Fruit fly (Drosophila melanogaster): ENCODE results near the gene Krn.

The Krn gene

DNA sequence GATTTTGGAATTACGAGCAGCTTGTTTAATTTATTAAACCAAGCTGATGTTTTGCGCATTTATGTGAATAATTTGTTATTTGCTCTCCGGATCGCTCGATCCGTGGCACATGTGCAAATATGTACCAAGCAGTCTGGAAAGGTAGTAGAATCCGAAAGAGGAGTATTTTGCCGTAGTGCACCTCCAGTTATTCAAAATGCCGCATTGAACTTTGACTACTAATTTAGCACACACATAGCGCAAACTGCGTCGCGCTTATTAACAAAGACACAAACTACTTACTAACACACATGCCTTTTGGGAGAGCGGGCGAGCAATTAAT, 5.1 kb upstream of the Krn start (continued):
- TF ChIP-seq CG11696 (GFP tag; IDR thresholded peaks at IDR 0.05) (no peak), CG17612 (GFP tag; IDR thresholded peaks at IDR 0.05) (no peak), Six4 (GFP tag; optimal IDR thresholded peaks at IDR 0.05) (no peak), hbn (GFP tag; IDR thresholded peaks at IDR 0.05; ENCODE audit: partially characterized antibody) (no peak), CG11695 (GFP tag; IDR thresholded peaks at IDR 0.05) (0 out of 3 replicates have a peak, but pooled peaks have one; percentile 23), CG4282 (GFP tag; optimal IDR thresholded peaks at IDR 0.05) (no peak), CG7839 (tag; optimal IDR thresholded peaks at IDR 0.05) (no peak), CG9215 (GFP tag; IDR thresholded peaks at IDR 0.05) (no peak), HLH54F (GFP tag; optimal IDR thresholded peaks at IDR 0.05) (peak; percentile 15), CG1792 (GFP tag; optimal IDR thresholded peaks at IDR 0.05) (peak; percentile 33), onecut (GFP tag; IDR thresholded peaks at IDR 0.05) (no peak), CG15696 (tag; optimal IDR thresholded peaks at IDR 0.05) (no peak), ewg (GFP tag; optimal IDR thresholded peaks at IDR 0.05) (no peak), Doc3 (GFP tag; IDR thresholded peaks at IDR 0.05; ENCODE audit: partially characterized antibody) (no peak), fd64A (GFP tag; optimal IDR thresholded peaks at IDR 0.05) (no peak), klu (GFP tag; IDR thresholded peaks at IDR 0.05) (no peak), sr (GFP tag; IDR thresholded peaks at IDR 0.05) (no peak), CG10366 (GFP tag; IDR thresholded peaks at IDR 0.05) (no peak), gem (tag; optimal IDR thresholded peaks at IDR 0.05) (no peak), corto (GFP tag; optimal IDR thresholded peaks at IDR 0.05) (no peak), pb (GFP tag; optimal IDR thresholded peaks at IDR 0.05) (no peak), vfl (GFP tag; optimal IDR thresholded peaks at IDR 0.05) (no peak), CG12391 (tag; optimal IDR thresholded peaks at IDR 0.05) (no peak), gt (GFP tag; IDR thresholded peaks at IDR 0.05) (no peak), CG11085 (GFP tag; IDR thresholded peaks at IDR 0.05) (0 out of 2 replicates have a peak, but pooled peaks have one; percentile 6), H15 (GFP tag; IDR thresholded peaks at IDR 0.05) (no peak), CG3726 (GFP tag; IDR thresholded peaks at IDR 0.05) (no peak), dan (GFP tag; IDR thresholded peaks at IDR 0.05) (no peak), zen (tag; optimal IDR thresholded peaks at IDR 0.05) (no peak), oc (tag; optimal IDR thresholded peaks at IDR 0.05) (peak; percentile 9), CG8478 (optimal IDR thresholded peaks at IDR 0.05) (no peak), Neu2 (GFP tag; optimal IDR thresholded peaks at IDR 0.05; ENCODE audit: borderline replicate concordance) (no peak), lmd (GFP tag; IDR thresholded peaks at IDR 0.05) (no peak), pros (GFP tag; optimal IDR thresholded peaks at IDR 0.05) (no peak), CG1529 (GFP tag; optimal IDR thresholded peaks at IDR 0.05) (no peak), lov (optimal IDR thresholded peaks at IDR 0.05) (no peak), lov (GFP tag; IDR thresholded peaks at IDR 0.05) (no peak), CG13775 (GFP tag; optimal IDR thresholded peaks at IDR 0.05) (no peak), CG18011 (GFP tag; optimal IDR thresholded peaks at IDR 0.05) (no peak), CG9932 (GFP tag; IDR thresholded peaks at IDR 0.05) (peak; percentile 49), crp (GFP tag; optimal IDR thresholded peaks at IDR 0.05) (no peak), HmgD (GFP tag; optimal IDR thresholded peaks at IDR 0.05) (no peak), Dip2 (GFP tag; IDR thresholded peaks at IDR 0.05) (no peak), ham (GFP tag; IDR thresholded peaks at IDR 0.05) (no peak; the same call in 1 of the 2 replicates), danr (GFP tag; IDR thresholded peaks at IDR 0.05) (no peak), CG1647 (GFP tag; optimal IDR thresholded peaks at IDR 0.05) (peak; percentile 45), grn (GFP tag; optimal IDR thresholded peaks at IDR 0.05) (peak; percentile 1), stwl (tag; optimal IDR thresholded peaks at IDR 0.05) (no peak), Ssrp (tag; optimal IDR thresholded peaks at IDR 0.05) (no peak), NK7.1 (GFP tag; optimal IDR thresholded peaks at IDR 0.05) (no peak), CG12769 (tag; optimal IDR thresholded peaks at IDR 0.05) (peak; percentile 84), Jarid2 (GFP tag; optimal IDR thresholded peaks at IDR 0.05) (no peak), CG8359 (GFP tag; optimal IDR thresholded peaks at IDR 0.05; ENCODE audit: borderline replicate concordance) (no peak)

Data from whole organism, embryonic.